Fruit fly (Drosophila melanogaster) whole organism, embryonic: Measurements from ENCODE around the gene CG10660.

Experiments
- CG13775 ChIP-seq: fragments of 200-800 bp; sonication (Bioruptor generic); optimal IDR thresholded peaks from 3 replicates; lab custom pipeline; 2017; ENCODE audit warnings: missing biosample characterization, mild to moderate bottlenecking, missing genetic modification characterization
- CG14050 ChIP-seq: fragments of 200-800 bp; sonication (Bioruptor generic); IDR thresholded peaks from 3 replicates; pipeline ENCODE4 v1.3.6; 2022; ENCODE audit warnings: missing biosample characterization, missing genetic modification characterization
- CG17186 ChIP-seq: fragments of 200-800 bp; sonication (Bioruptor generic); optimal IDR thresholded peaks from 3 replicates; lab custom pipeline; 2017; ENCODE audit warnings: missing biosample characterization, missing genetic modification reagents, missing genetic modification characterization
- CG9797 ChIP-seq: fragments of 200-800 bp; sonication (Bioruptor generic); optimal IDR thresholded peaks from 3 replicates; lab custom pipeline; 2018; ENCODE audit warnings: missing biosample characterization, mild to moderate bottlenecking, missing genetic modification characterization
- Fer1 ChIP-seq: fragments of 200-800 bp; sonication (Bioruptor generic); optimal IDR thresholded peaks from 2 replicates; lab custom pipeline; 2017; ENCODE audit warnings: missing biosample characterization, mild to moderate bottlenecking, missing genetic modification characterization
- Gug ChIP-seq: fragments of 200-800 bp; sonication (Bioruptor generic); IDR thresholded peaks from 4 replicates; pipeline ENCODE4 v1.3.6; 2022; ENCODE audit warnings: missing biosample characterization, missing genetic modification characterization

- TF ChIP-seq CG9797 (peak; percentile 73), CG13775 (GFP tag; lab: Kevin White, UChicago) (peak; percentile 45), CG17186 (GFP tag; lab: Kevin White, UChicago) (no peak), Fer1 (GFP tag; lab: Kevin White, UChicago) (peak; percentile 71), Gug (no peak), CG14050 (GFP tag; lab: Robert Waterston, UW) (no peak)
Observed at dm6 chr3L:12501249-12501648, 10.8 kb upstream of the CG10660 start, which contains the start of the genes CG10638 and CG10681.
